Worm (Caenorhabditis elegans) whole organism, L3 larva: ENCODE measurements around the gene F38A5.2.
A peak's percentile ranks its signal among the peaks of the same experiment; 100 is the strongest.

ENCODE experiments used
- R02D3.7 ChIP-seq: fragments of 150-350 bp; optimal IDR thresholded peaks from 2 replicates; lab custom pipeline; 2014; ENCODE audit warnings: missing biosample characterization, missing genetic modification characterization
- ZK546.5 ChIP-seq: sonication (generic microtip); optimal IDR thresholded peaks from 2 replicates; lab custom pipeline; 2017; ENCODE audit warnings: missing biosample characterization, missing genetic modification characterization
- ceh-16 ChIP-seq: sonication (generic microtip); optimal IDR thresholded peaks from 2 replicates; lab custom pipeline; 2017; ENCODE audit warnings: missing biosample characterization, missing genetic modification characterization
- ceh-9 ChIP-seq: sonication (generic microtip); optimal IDR thresholded peaks from 2 replicates; lab custom pipeline; 2018; ENCODE audit warnings: missing biosample characterization, missing genetic modification characterization
- egl-5 ChIP-seq: fragments of 150-350 bp; optimal IDR thresholded peaks from 2 replicates; lab custom pipeline; 2017; ENCODE audit warnings: missing biosample characterization, missing genetic modification reagents, missing genetic modification characterization, inconsistent platforms
- elt-2 ChIP-seq: sonication (generic microtip); optimal IDR thresholded peaks from 2 replicates; lab custom pipeline; 2016; ENCODE audit warnings: missing genetic modification reagents, mild to moderate bottlenecking, missing genetic modification characterization, missing compliant biosample characterization
- hmg-11 ChIP-seq: sonication (generic microtip); optimal IDR thresholded peaks from 2 replicates; lab custom pipeline; 2016; ENCODE audit warnings: missing genetic modification characterization, missing compliant biosample characterization
- lin-39 ChIP-seq: fragments of 150-350 bp; optimal IDR thresholded peaks from 2 replicates; lab custom pipeline; 2018; ENCODE audit warnings: missing biosample characterization, missing genetic modification reagents, missing genetic modification characterization
- nhr-12 ChIP-seq: fragments of 150-350 bp; optimal IDR thresholded peaks from 2 replicates; lab custom pipeline; 2014; ENCODE audit warnings: missing biosample characterization, missing genetic modification characterization
- nhr-237 ChIP-seq: fragments of 150-350 bp; optimal IDR thresholded peaks from 2 replicates; lab custom pipeline; 2014; ENCODE audit warnings: missing biosample characterization, missing genetic modification characterization
- nhr-25 ChIP-seq: sonication (generic microtip); optimal IDR thresholded peaks from 2 replicates; lab custom pipeline; 2017; ENCODE audit warnings: missing biosample characterization, missing genetic modification characterization
- nhr-67 ChIP-seq: fragments of 150-350 bp; optimal IDR thresholded peaks from 2 replicates; lab custom pipeline; 2014; ENCODE audit warnings: missing biosample characterization, missing genetic modification characterization
- sea-2 ChIP-seq: fragments of 150-350 bp; sonication (generic microtip); optimal IDR thresholded peaks from 4 replicates; lab custom pipeline; 2014; ENCODE audit warnings: missing biosample characterization, missing genetic modification reagents, missing genetic modification characterization
- unc-39 ChIP-seq: sonication (generic microtip); optimal IDR thresholded peaks from 4 replicates; lab custom pipeline; 2017; ENCODE audit warnings: missing biosample characterization, missing genetic modification characterization
- zag-1 ChIP-seq: fragments of 150-350 bp; optimal IDR thresholded peaks from 2 replicates; lab custom pipeline; 2014; ENCODE audit warnings: missing biosample characterization, missing genetic modification characterization
- ztf-11 ChIP-seq: fragments of 150-350 bp; optimal IDR thresholded peaks from 2 replicates; lab custom pipeline; 2014; ENCODE audit warnings: missing biosample characterization, missing genetic modification characterization

The F38A5.2 gene

ce11 chrIV:6541435-6541834, 43.8 kb downstream of the F38A5.2 start, which contains the start of gene C01G5.25:
TSS of gene C01G5.25 (plus strand) at chrIV:6541684.
- TF ChIP-seq elt-2 (tag; lab: Kevin White, UChicago): no peak
- TF ChIP-seq lin-39 (tag; lab: Kevin White, UChicago): peak; percentile 51
- TF ChIP-seq, all 47 proteins: peak for 1

- no peak for TF ChIP-seq ZK546.5 (tag; lab: Kevin White, UChicago)
- TF ChIP-seq nhr-25 (tag; lab: Kevin White, UChicago): no peak
- no peak for TF ChIP-seq hmg-11 (tag; lab: Kevin White, UChicago)
- TF ChIP-seq sea-2 (GFP tag; lab: Kevin White, UChicago): no peak
- no peak for TF ChIP-seq nhr-237
- TF ChIP-seq ceh-16 (tag; lab: Kevin White, UChicago): no peak
- no peak for TF ChIP-seq ztf-11 (tag; lab: Kevin White, UChicago)
- TF ChIP-seq nhr-12 (tag; lab: Kevin White, UChicago): no peak
- no peak for TF ChIP-seq unc-39 (tag; lab: Kevin White, UChicago)
- no peak for TF ChIP-seq R02D3.7 (tag; lab: Kevin White, UChicago)
- TF ChIP-seq nhr-67: no peak
- TF ChIP-seq egl-5 (tag; lab: Kevin White, UChicago): no peak
- TF ChIP-seq ceh-9: no peak
- no peak for TF ChIP-seq zag-1 (tag; lab: Kevin White, UChicago)
These were observed 49.3 kb downstream of the F38A5.2 start, which contains the start of gene C01G5.3 for ce11 chrIV:6535908-6536307. TSS of gene C01G5.3 (plus strand) at chrIV:6536208.
